Fruit fly (Drosophila melanogaster) whole organism, embryonic: ENCODE measurements around the gene VhaPPA1-2.

Experiments used
- Bdp1 ChIP-seq: fragments of 200-800 bp; sonication (Bioruptor generic); optimal IDR thresholded peaks from 3 replicates; lab custom pipeline; 2016; ENCODE audit warnings: missing biosample characterization, missing genetic modification characterization
- CG10979 ChIP-seq: fragments of 200-800 bp; sonication (Bioruptor generic); optimal IDR thresholded peaks from 2 replicates; lab custom pipeline; 2018; ENCODE audit warnings: missing biosample characterization, mild to moderate bottlenecking, missing genetic modification characterization, moderate library complexity
- CG11085 ChIP-seq: fragments of 200-800 bp; sonication (Bioruptor generic); IDR thresholded peaks from 2 replicates; pipeline ENCODE4 v1.3.6; 2022; ENCODE audit warnings: missing biosample characterization, missing genetic modification characterization
- CG11560 ChIP-seq: fragments of 200-800 bp; sonication (Bioruptor generic); IDR thresholded peaks from 3 replicates; pipeline ENCODE4 v1.3.6; 2022; ENCODE audit warnings: missing biosample characterization, missing genetic modification characterization
- CG12104 ChIP-seq: fragments of 200-800 bp; sonication (Bioruptor generic); optimal IDR thresholded peaks from 3 replicates; lab custom pipeline; 2016; ENCODE audit warnings: missing biosample characterization, missing genetic modification characterization
- CG12299 ChIP-seq: fragments of 200-800 bp; sonication (Bioruptor generic); optimal IDR thresholded peaks from 2 replicates; lab custom pipeline; 2018; ENCODE audit warnings: missing biosample characterization, mild to moderate bottlenecking, missing genetic modification characterization
- CG14014 ChIP-seq: fragments of 200-800 bp; sonication (Bioruptor generic); IDR thresholded peaks from 2 replicates; pipeline ENCODE4 v1.3.6; 2022; ENCODE audit warnings: missing biosample characterization, missing genetic modification characterization
- CG14050 ChIP-seq: fragments of 200-800 bp; sonication (Bioruptor generic); IDR thresholded peaks from 3 replicates; pipeline ENCODE4 v1.3.6; 2022; ENCODE audit warnings: missing biosample characterization, missing genetic modification characterization
- CG18476 ChIP-seq: fragments of 200-800 bp; sonication (Bioruptor generic); optimal IDR thresholded peaks from 2 replicates; lab custom pipeline; 2016; ENCODE audit warnings: missing biosample characterization, mild to moderate bottlenecking, missing genetic modification characterization
- CG18764 ChIP-seq: fragments of 200-800 bp; sonication (Bioruptor generic); optimal IDR thresholded peaks from 3 replicates; lab custom pipeline; 2016; ENCODE audit warnings: missing biosample characterization, missing genetic modification characterization
- CG2202 ChIP-seq: fragments of 200-800 bp; sonication (Bioruptor generic); optimal IDR thresholded peaks from 2 replicates; lab custom pipeline; 2018; ENCODE audit warnings: missing biosample characterization, mild to moderate bottlenecking, missing genetic modification characterization
- CG30403 ChIP-seq: fragments of 200-800 bp; sonication (Bioruptor generic); optimal IDR thresholded peaks from 3 replicates; lab custom pipeline; 2016; ENCODE audit warnings: missing biosample characterization, missing genetic modification characterization
- CG3065 ChIP-seq: fragments of 200-800 bp; sonication (Bioruptor generic); optimal IDR thresholded peaks from 2 replicates; lab custom pipeline; 2016; ENCODE audit warnings: missing biosample characterization, missing genetic modification characterization
- CG31224 ChIP-seq: fragments of 200-800 bp; sonication (Bioruptor generic); IDR thresholded peaks from 2 replicates; pipeline ENCODE4 v1.3.6; 2022; ENCODE audit warnings: missing biosample characterization, missing genetic modification characterization
- CG6765 ChIP-seq: fragments of 200-800 bp; sonication (Bioruptor generic); optimal IDR thresholded peaks from 3 replicates; lab custom pipeline; 2017; ENCODE audit warnings: missing biosample characterization, mild to moderate bottlenecking, missing genetic modification characterization
- CrebB ChIP-seq: fragments of 200-800 bp; sonication (Bioruptor generic); optimal IDR thresholded peaks from 3 replicates; lab custom pipeline; 2018; ENCODE audit warnings: missing biosample characterization, mild to moderate bottlenecking, missing genetic modification characterization
- D ChIP-seq, 2 experiments: fragments of 200-800 bp in 1 of 2; fragments of >200 bp in 1 of 2; sonication (Bioruptor generic) in 1 of 2; optimal IDR thresholded peaks; 2 replicates in 1 of 2; 3 replicates in 1 of 2; lab custom pipeline; 2017; ENCODE audit warnings: mild to moderate bottlenecking in 1 of 2, missing biosample characterization in 1 of 2, missing genetic modification characterization in 1 of 2, missing genetic modification reagents in 1 of 2
- Doc2 ChIP-seq: fragments of 200-800 bp; sonication (Bioruptor generic); IDR thresholded peaks from 2 replicates; pipeline ENCODE4 v1.3.6; 2022; ENCODE audit warnings: missing biosample characterization, missing genetic modification characterization
- E2f2 ChIP-seq: fragments of 200-800 bp; sonication (Bioruptor generic); IDR thresholded peaks from 2 replicates; pipeline ENCODE4 v1.3.6; 2022; ENCODE audit warnings: missing biosample characterization, missing genetic modification characterization
- Elba2 ChIP-seq: fragments of 200-800 bp; sonication (Bioruptor generic); optimal IDR thresholded peaks from 3 replicates; lab custom pipeline; 2016; ENCODE audit warnings: missing biosample characterization, missing genetic modification characterization
- HLH54F ChIP-seq: fragments of 200-800 bp; sonication (Bioruptor generic); optimal IDR thresholded peaks from 3 replicates; lab custom pipeline; 2016; ENCODE audit warnings: missing biosample characterization, missing genetic modification characterization
- Hsf ChIP-seq: fragments of 200-800 bp; sonication (Bioruptor generic); optimal IDR thresholded peaks from 3 replicates; lab custom pipeline; 2016; ENCODE audit warnings: missing biosample characterization, missing genetic modification characterization
- Kr ChIP-seq: fragments of 200-800 bp; sonication (Bioruptor generic); optimal IDR thresholded peaks from 2 replicates; lab custom pipeline; 2017; ENCODE audit warnings: missing biosample characterization, mild to moderate bottlenecking, missing genetic modification characterization
- Meics ChIP-seq: fragments of 200-800 bp; sonication (Bioruptor generic); optimal IDR thresholded peaks from 2 replicates; lab custom pipeline; 2017; ENCODE audit warnings: missing biosample characterization, mild to moderate bottlenecking, missing genetic modification characterization
- Mes4 ChIP-seq: fragments of 200-800 bp; sonication (Bioruptor generic); optimal IDR thresholded peaks from 2 replicates; lab custom pipeline; 2016; ENCODE audit warnings: missing biosample characterization, missing genetic modification characterization
- Nf-YC ChIP-seq: fragments of 200-800 bp; optimal IDR thresholded peaks from 3 replicates; lab custom pipeline; 2019; ENCODE audit warnings: missing biosample characterization, mild to moderate bottlenecking, missing genetic modification characterization, moderate library complexity
- Sry-δ ChIP-seq: fragments of 200-800 bp; sonication (Bioruptor generic); optimal IDR thresholded peaks from 2 replicates; lab custom pipeline; 2016; ENCODE audit warnings: missing biosample characterization, missing genetic modification characterization
- Taf1 ChIP-seq: fragments of 200-800 bp; sonication (Bioruptor generic); IDR thresholded peaks from 2 replicates; pipeline ENCODE4 v1.3.6; 2022; ENCODE audit warnings: missing biosample characterization, missing genetic modification characterization
- Usf ChIP-seq: fragments of 200-800 bp; sonication (Bioruptor generic); optimal IDR thresholded peaks from 2 replicates; lab custom pipeline; 2017; ENCODE audit warnings: missing genotype, missing biosample characterization, missing genetic modification characterization
- Xbp1 ChIP-seq: fragments of 200-800 bp; sonication (Bioruptor generic); optimal IDR thresholded peaks from 3 replicates; lab custom pipeline; 2016; ENCODE audit warnings: missing biosample characterization, mild to moderate bottlenecking, missing genetic modification characterization
- Xrp1 ChIP-seq: fragments of 200-800 bp; sonication (Bioruptor generic); IDR thresholded peaks from 2 replicates; pipeline ENCODE4 v1.3.6; 2022; ENCODE audit warnings: missing biosample characterization, missing genetic modification characterization
- aop ChIP-seq: fragments of 200-800 bp; sonication (Bioruptor generic); IDR thresholded peaks from 2 replicates; pipeline ENCODE4 v1.3.6; 2022; ENCODE audit warnings: missing biosample characterization, missing genetic modification characterization
- bbx ChIP-seq: fragments of 200-800 bp; sonication (Bioruptor generic); IDR thresholded peaks from 2 replicates; pipeline ENCODE4 v1.3.6; 2022; ENCODE audit warnings: missing biosample characterization, missing genetic modification characterization; ENCODE audit not compliant: partially characterized antibody
- crc ChIP-seq: fragments of 200-800 bp; sonication (Bioruptor generic); optimal IDR thresholded peaks from 2 replicates; lab custom pipeline; 2016; ENCODE audit warnings: missing biosample characterization, missing genetic modification characterization
- dimm ChIP-seq: fragments of 200-800 bp; sonication (Bioruptor generic); IDR thresholded peaks from 2 replicates; pipeline ENCODE4 v1.3.6; 2022; ENCODE audit warnings: missing biosample characterization, missing genetic modification characterization
- dmrt11E ChIP-seq: fragments of 200-800 bp; sonication (Bioruptor generic); optimal IDR thresholded peaks from 3 replicates; lab custom pipeline; 2018; ENCODE audit warnings: missing biosample characterization, mild to moderate bottlenecking, missing genetic modification characterization, moderate library complexity
- exex ChIP-seq: fragments of 200-800 bp; sonication (Bioruptor generic); optimal IDR thresholded peaks from 4 replicates; lab custom pipeline; 2018; ENCODE audit warnings: missing biosample characterization, mild to moderate bottlenecking, missing genetic modification characterization, moderate library complexity
- eyg ChIP-seq: fragments of 200-800 bp; sonication (Bioruptor generic); optimal IDR thresholded peaks from 3 replicates; lab custom pipeline; 2016; ENCODE audit warnings: missing biosample characterization, missing genetic modification characterization
- fd96Cb ChIP-seq: fragments of 200-800 bp; sonication (Bioruptor generic); optimal IDR thresholded peaks from 2 replicates; lab custom pipeline; 2018; ENCODE audit warnings: missing biosample characterization, mild to moderate bottlenecking, missing genetic modification characterization, moderate library complexity
- gem ChIP-seq: fragments of 200-800 bp; sonication (Bioruptor generic); optimal IDR thresholded peaks from 2 replicates; lab custom pipeline; 2019; ENCODE audit warnings: missing biosample characterization, mild to moderate bottlenecking, missing genetic modification characterization, moderate library complexity
- maf-S ChIP-seq: fragments of 200-800 bp; sonication (Bioruptor generic); optimal IDR thresholded peaks from 2 replicates; lab custom pipeline; 2016; ENCODE audit warnings: missing biosample characterization, missing genetic modification characterization
- pho ChIP-seq: fragments of 200-800 bp; sonication (Bioruptor generic); optimal IDR thresholded peaks from 2 replicates; lab custom pipeline; 2016; ENCODE audit warnings: missing biosample characterization, missing genetic modification characterization
- rib ChIP-seq: fragments of 200-800 bp; sonication (Bioruptor generic); IDR thresholded peaks from 2 replicates; pipeline ENCODE4 v1.3.6; 2022; ENCODE audit warnings: missing biosample characterization, missing genetic modification characterization
- run ChIP-seq: fragments of 200-800 bp; sonication (Bioruptor generic); optimal IDR thresholded peaks from 3 replicates; lab custom pipeline; 2018; ENCODE audit warnings: missing biosample characterization, mild to moderate bottlenecking, missing genetic modification characterization
- sens ChIP-seq: fragments of 200-800 bp; sonication (Bioruptor generic); peaks from one replicate; lab custom pipeline; 2016; ENCODE audit warnings: missing biosample characterization, missing genetic modification characterization
- sens-2 ChIP-seq: fragments of 200-800 bp; sonication (Bioruptor generic); IDR thresholded peaks from 2 replicates; pipeline ENCODE4 v1.3.6; 2022; ENCODE audit warnings: missing biosample characterization, missing genetic modification characterization
- trem ChIP-seq: fragments of 200-800 bp; optimal IDR thresholded peaks from 3 replicates; lab custom pipeline; 2019; ENCODE audit warnings: missing biosample characterization, mild to moderate bottlenecking, missing genetic modification characterization, moderate library complexity
- ttk ChIP-seq: fragments of 200-800 bp; sonication (Bioruptor generic); IDR thresholded peaks from 2 replicates; pipeline ENCODE4 v2.1.2; 2022; ENCODE audit warnings: missing biosample characterization, missing genetic modification characterization
- wdn ChIP-seq: fragments of 200-800 bp; sonication (Bioruptor generic); IDR thresholded peaks from 2 replicates; pipeline ENCODE4 v1.3.6; 2022; ENCODE audit warnings: missing biosample characterization, missing genetic modification characterization

The VhaPPA1-2 gene

DNA sequence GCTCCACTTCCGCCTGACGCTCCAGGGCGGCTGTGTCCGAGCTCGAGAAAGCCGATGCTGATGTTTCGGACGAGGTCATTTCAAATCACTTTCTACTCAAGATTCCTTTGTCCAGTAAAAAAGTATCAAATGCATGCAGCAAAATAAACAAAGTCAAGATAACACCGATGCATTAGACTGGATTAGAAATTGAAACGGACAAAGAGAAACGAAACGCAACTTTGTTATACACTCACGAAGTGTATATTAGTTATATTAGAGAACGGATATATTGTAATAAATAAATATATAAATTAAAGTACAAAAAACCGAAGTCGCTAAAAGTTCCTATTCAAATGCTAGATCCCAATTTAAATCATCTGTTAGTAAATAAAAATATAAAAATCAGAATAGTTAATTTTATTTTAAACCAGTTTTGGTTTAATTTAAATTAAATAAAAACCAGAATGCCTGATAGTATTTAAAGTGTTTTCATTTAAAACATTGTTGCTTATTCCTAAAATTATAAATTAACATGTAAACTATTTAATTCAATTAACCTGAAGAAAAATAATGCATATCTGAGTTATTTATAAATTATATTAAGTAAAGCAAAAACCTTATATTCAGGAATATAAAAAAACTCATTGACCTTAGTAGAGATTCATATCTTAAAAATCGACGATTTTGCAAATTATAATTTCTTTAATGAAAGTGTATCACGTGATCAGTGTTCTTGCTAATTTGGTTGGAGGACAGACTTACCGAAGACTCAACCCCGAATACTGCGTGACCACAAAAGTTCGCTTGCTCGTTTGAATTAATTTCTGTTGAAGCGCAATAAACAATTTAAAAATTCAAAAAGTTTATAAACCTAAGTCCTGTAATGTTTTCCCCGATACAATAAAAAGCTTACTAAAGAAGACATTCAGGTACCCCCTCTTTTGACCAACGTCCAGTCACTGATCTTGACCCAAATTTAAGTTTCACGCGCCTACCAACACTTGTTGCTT is 6.0 kb downstream of the VhaPPA1-2 start, which contains the start of gene Dph2 (continued):
- peak; percentile 76 for TF ChIP-seq CG10979
- peak; percentile 29 for TF ChIP-seq CG2202 (tag; lab: Kevin White, UChicago)
- TF ChIP-seq D (optimal IDR thresholded peaks at IDR 0.05; lab: Kevin White, UChicago): no peak
- TF ChIP-seq D (GFP tag; optimal IDR thresholded peaks at IDR 0.05; lab: Kevin White, UChicago): peak; percentile 21
- TF ChIP-seq Kr: no peak
- peak; percentile 33; the same call in 1 of the 2 replicates for TF ChIP-seq bbx (GFP tag; lab: Robert Waterston, UW)
- TF ChIP-seq Taf1 (GFP tag; lab: Robert Waterston, UW): peak; percentile 18; the same call in 1 of the 2 replicates
- TF ChIP-seq CG30403 (GFP tag; lab: Kevin White, UChicago): peak; percentile 54
- no peak for TF ChIP-seq Mes4 (GFP tag; lab: Kevin White, UChicago)
- TF ChIP-seq fd96Cb: peak; percentile 71
- peak; percentile 80 for TF ChIP-seq Meics (GFP tag; lab: Kevin White, UChicago)
- TF ChIP-seq Doc2 (GFP tag; lab: Robert Waterston, UW): no peak
- peak; percentile 45 for TF ChIP-seq Hsf (GFP tag; lab: Kevin White, UChicago)
- TF ChIP-seq CG18476 (GFP tag; lab: Kevin White, UChicago): no peak
- peak; percentile 31; the same call in 1 of the 3 replicates for TF ChIP-seq CG14050 (GFP tag; lab: Robert Waterston, UW)
- TF ChIP-seq Xrp1 (GFP tag; lab: Robert Waterston, UW): peak; percentile 83
- TF ChIP-seq maf-S (GFP tag; lab: Kevin White, UChicago): peak; percentile 14
- peak; percentile 89 for TF ChIP-seq sens
- 0 out of 2 replicates have a peak, but pooled peaks have one; percentile 19 for TF ChIP-seq aop (GFP tag; lab: Robert Waterston, UW)
- peak; percentile 83 for TF ChIP-seq ttk (GFP tag; lab: Robert Waterston, UW)
- TF ChIP-seq CG11085 (GFP tag; lab: Robert Waterston, UW): peak; percentile 84
- peak; percentile 78 for TF ChIP-seq Nf-YC (tag; lab: Kevin White, UChicago)
- peak; percentile 73 for TF ChIP-seq wdn (GFP tag; lab: Robert Waterston, UW)
- peak; percentile 59 for TF ChIP-seq Sry-δ (GFP tag; lab: Kevin White, UChicago)
- TF ChIP-seq dimm (GFP tag; lab: Robert Waterston, UW): peak; percentile 54; the same call in 1 of the 2 replicates
- peak; percentile 66 for TF ChIP-seq CG31224 (GFP tag; lab: Robert Waterston, UW)
- TF ChIP-seq Xbp1 (GFP tag; lab: Kevin White, UChicago): peak; percentile 69
- TF ChIP-seq CG12104 (GFP tag; lab: Kevin White, UChicago): peak; percentile 66
- peak; percentile 12; the same call in 2 of the 3 replicates for TF ChIP-seq CG11560 (tag; lab: Robert Waterston, UW)
- peak; percentile 84 for TF ChIP-seq E2f2 (GFP tag; lab: Robert Waterston, UW)
- peak; percentile 66 for TF ChIP-seq CG12299 (tag; lab: Kevin White, UChicago)
- TF ChIP-seq eyg: no peak
- peak; percentile 32 for TF ChIP-seq CG18764 (GFP tag; lab: Kevin White, UChicago)
- peak; percentile 26 for TF ChIP-seq Bdp1 (GFP tag; lab: Kevin White, UChicago)
- peak; percentile 53; the same call in 1 of the 2 replicates for TF ChIP-seq rib (GFP tag; lab: Robert Waterston, UW)
- TF ChIP-seq Usf (GFP tag; lab: Kevin White, UChicago): peak; percentile 100
- peak; percentile 56 for TF ChIP-seq trem (tag; lab: Kevin White, UChicago)
- TF ChIP-seq pho (GFP tag; lab: Kevin White, UChicago): peak; percentile 53
- TF ChIP-seq exex (tag; lab: Kevin White, UChicago): peak; percentile 18
- peak; percentile 56 for TF ChIP-seq CrebB
- TF ChIP-seq Elba2 (GFP tag; lab: Kevin White, UChicago): no peak
- peak; percentile 55 for TF ChIP-seq run (tag; lab: Kevin White, UChicago)
- TF ChIP-seq sens-2 (GFP tag; lab: Robert Waterston, UW): no peak
- peak; percentile 92 for TF ChIP-seq gem (tag; lab: Kevin White, UChicago)
- no peak for TF ChIP-seq CG3065 (GFP tag; lab: Kevin White, UChicago)
- TF ChIP-seq CG14014 (GFP tag; lab: Robert Waterston, UW): peak; percentile 71
- TF ChIP-seq dmrt11E (tag; lab: Kevin White, UChicago): peak; percentile 83
- no peak for TF ChIP-seq crc
- TF ChIP-seq HLH54F: peak; percentile 22
- peak; percentile 66 for TF ChIP-seq CG6765 (GFP tag; lab: Kevin White, UChicago)
